Fruit fly (Drosophila melanogaster) whole organism, embryonic: Measurements from ENCODE around the gene dtn.

Experiments
- Antp ChIP-seq: fragments of 200-800 bp; sonication (Bioruptor generic); optimal IDR thresholded peaks from 3 replicates; lab custom pipeline; 2016; ENCODE audit warnings: missing biosample characterization, missing genetic modification characterization
- Awh ChIP-seq: fragments of 200-800 bp; sonication (Bioruptor generic); IDR thresholded peaks from 2 replicates; pipeline ENCODE4, ENCODE4 v1.3.6; 2022; ENCODE audit warnings: missing biosample characterization, missing genetic modification characterization
- CG10209 ChIP-seq: fragments of 200-800 bp; sonication (Bioruptor generic); optimal IDR thresholded peaks from 3 replicates; lab custom pipeline; 2017; ENCODE audit warnings: missing biosample characterization, mild to moderate bottlenecking, missing genetic modification characterization, missing genetic modification reagents
- CG1024 ChIP-seq: fragments of 200-800 bp; sonication (Bioruptor generic); IDR thresholded peaks from 2 replicates; pipeline ENCODE4 v1.3.6; 2022; ENCODE audit warnings: missing biosample characterization, missing genetic modification characterization
- CG10267 ChIP-seq: fragments of 200-800 bp; sonication (Bioruptor generic); optimal IDR thresholded peaks from 2 replicates; lab custom pipeline; 2018; ENCODE audit warnings: missing biosample characterization, mild to moderate bottlenecking, missing genetic modification characterization, moderate library complexity
- CG10366 ChIP-seq: fragments of 200-800 bp; sonication (Bioruptor generic); IDR thresholded peaks from 2 replicates; pipeline ENCODE4 v1.3.6; 2022; ENCODE audit warnings: missing biosample characterization, missing genetic modification characterization
- CG10431 ChIP-seq: fragments of 200-800 bp; sonication (Bioruptor generic); optimal IDR thresholded peaks from 3 replicates; lab custom pipeline; 2018; ENCODE audit warnings: missing biosample characterization, mild to moderate bottlenecking, missing genetic modification characterization
- CG12391 ChIP-seq: fragments of 200-800 bp; sonication (Bioruptor generic); optimal IDR thresholded peaks from 3 replicates; lab custom pipeline; 2018; ENCODE audit warnings: missing biosample characterization, mild to moderate bottlenecking, missing genetic modification characterization, moderate library complexity
- CG15514 ChIP-seq: fragments of 200-800 bp; sonication (Bioruptor generic); optimal IDR thresholded peaks from 3 replicates; lab custom pipeline; 2017; ENCODE audit warnings: missing biosample characterization, missing genetic modification characterization, mild to moderate bottlenecking, moderate library complexity, missing genetic modification reagents
- CG18262 ChIP-seq: fragments of 200-800 bp; optimal IDR thresholded peaks from 3 replicates; lab custom pipeline; 2019; ENCODE audit warnings: missing biosample characterization, mild to moderate bottlenecking, missing genetic modification characterization, moderate library complexity
- CG32532 ChIP-seq: fragments of 200-800 bp; sonication (Bioruptor generic); IDR thresholded peaks from 2 replicates; pipeline ENCODE4 v1.3.6; 2022; ENCODE audit warnings: missing biosample characterization, missing genetic modification characterization
- CG3281 ChIP-seq: fragments of 200-800 bp; sonication (Bioruptor generic); optimal IDR thresholded peaks from 3 replicates; lab custom pipeline; 2017; ENCODE audit warnings: missing biosample characterization, mild to moderate bottlenecking, missing genetic modification characterization
- CG33213 ChIP-seq: fragments of 200-800 bp; sonication (Bioruptor generic); optimal IDR thresholded peaks from 3 replicates; lab custom pipeline; 2016; ENCODE audit warnings: missing biosample characterization, missing genetic modification characterization
- CG34224 ChIP-seq: fragments of 200-800 bp; sonication (Bioruptor generic); IDR thresholded peaks from 3 replicates; pipeline ENCODE4 v1.3.6; 2022; ENCODE audit warnings: missing biosample characterization, missing genetic modification characterization; ENCODE audit not compliant: partially characterized antibody
- CG3838 ChIP-seq: fragments of 200-800 bp; sonication (Bioruptor generic); optimal IDR thresholded peaks from 3 replicates; lab custom pipeline; 2016; ENCODE audit warnings: missing biosample characterization, missing genetic modification characterization
- CG4854 ChIP-seq: fragments of 200-800 bp; sonication (Bioruptor generic); optimal IDR thresholded peaks from 2 replicates; lab custom pipeline; 2016; ENCODE audit warnings: missing biosample characterization, missing genetic modification characterization, inconsistent platforms
- CG6254 ChIP-seq: fragments of 200-800 bp; sonication (Bioruptor generic); optimal IDR thresholded peaks from 3 replicates; lab custom pipeline; 2017; ENCODE audit warnings: mild to moderate bottlenecking, missing biosample characterization, missing genetic modification reagents, missing genetic modification characterization
- CG8089 ChIP-seq: fragments of 200-800 bp; sonication (Bioruptor generic); optimal IDR thresholded peaks from 3 replicates; lab custom pipeline; 2016; ENCODE audit warnings: missing biosample characterization, missing genetic modification characterization
- CG8290 ChIP-seq, 3 experiments: fragments of 200-800 bp; sonication (Bioruptor generic); optimal IDR thresholded peaks; 2 replicates each; lab custom pipeline; 2016 to 2019; ENCODE audit warnings: missing biosample characterization in 3 of 3, missing genetic modification characterization in 3 of 3, mild to moderate bottlenecking in 2 of 3, moderate library complexity in 1 of 3
- CG8478 ChIP-seq: fragments of >200 bp; optimal IDR thresholded peaks from 2 replicates; lab custom pipeline; 2018
- CG8765 ChIP-seq: fragments of 200-800 bp; sonication (Bioruptor generic); IDR thresholded peaks from 2 replicates; pipeline ENCODE4 v1.3.6; 2022; ENCODE audit warnings: missing biosample characterization, missing genetic modification characterization
- CG8924 ChIP-seq: fragments of 200-800 bp; optimal IDR thresholded peaks from 3 replicates; lab custom pipeline; 2019; ENCODE audit warnings: missing biosample characterization, mild to moderate bottlenecking, missing genetic modification characterization, moderate library complexity
- CG9817 ChIP-seq: fragments of 200-800 bp; sonication (Bioruptor generic); optimal IDR thresholded peaks from 2 replicates; lab custom pipeline; 2018; ENCODE audit warnings: missing biosample characterization, mild to moderate bottlenecking, missing genetic modification characterization, moderate library complexity
- D ChIP-seq, 2 experiments: fragments of 200-800 bp in 1 of 2; fragments of >200 bp in 1 of 2; sonication (Bioruptor generic) in 1 of 2; optimal IDR thresholded peaks; 2 replicates in 1 of 2; 3 replicates in 1 of 2; lab custom pipeline; 2017; ENCODE audit warnings: mild to moderate bottlenecking in 1 of 2, missing biosample characterization in 1 of 2, missing genetic modification characterization in 1 of 2, missing genetic modification reagents in 1 of 2
- Gsc ChIP-seq: fragments of 200-800 bp; sonication (Bioruptor generic); IDR thresholded peaks from 2 replicates; pipeline ENCODE4 v1.3.6; 2022; ENCODE audit warnings: missing biosample characterization, missing genetic modification characterization
- MESR4 ChIP-seq: fragments of 200-800 bp; sonication (Bioruptor generic); optimal IDR thresholded peaks from 2 replicates; lab custom pipeline; 2018; ENCODE audit warnings: missing biosample characterization, mild to moderate bottlenecking, missing genetic modification characterization, moderate library complexity
- Meics ChIP-seq: fragments of 200-800 bp; sonication (Bioruptor generic); optimal IDR thresholded peaks from 2 replicates; lab custom pipeline; 2017; ENCODE audit warnings: missing biosample characterization, mild to moderate bottlenecking, missing genetic modification characterization
- Mrtf ChIP-seq: fragments of 200-800 bp; sonication (Bioruptor generic); IDR thresholded peaks from 3 replicates; pipeline ENCODE4 v1.3.6; 2022; ENCODE audit warnings: missing biosample characterization, missing genetic modification characterization
- NC2β ChIP-seq: fragments of 200-800 bp; sonication (Bioruptor generic); optimal IDR thresholded peaks from 2 replicates; lab custom pipeline; 2016; ENCODE audit warnings: missing biosample characterization, missing genetic modification characterization
- NfI ChIP-seq: fragments of 200-800 bp; sonication (Bioruptor generic); optimal IDR thresholded peaks from 3 replicates; lab custom pipeline; 2018; ENCODE audit warnings: missing biosample characterization, mild to moderate bottlenecking, missing genetic modification characterization, moderate library complexity
- Optix ChIP-seq: fragments of 200-800 bp; sonication (Bioruptor generic); IDR thresholded peaks from 3 replicates; pipeline ENCODE4 v1.3.6; 2022; ENCODE audit warnings: missing biosample characterization, missing genetic modification characterization
- Pdp1 ChIP-seq, 2 experiments: fragments of 200-800 bp; sonication (Bioruptor generic); optimal IDR thresholded peaks; 3 replicates each; lab custom pipeline; 2016; ENCODE audit warnings: missing biosample characterization in 2 of 2, missing genetic modification characterization in 2 of 2, mild to moderate bottlenecking in 1 of 2, moderate library complexity in 1 of 2
- abd-A ChIP-seq: fragments of 200-800 bp; sonication (Bioruptor generic); optimal IDR thresholded peaks from 3 replicates; lab custom pipeline; 2019; ENCODE audit warnings: missing biosample characterization, mild to moderate bottlenecking, missing genetic modification characterization, moderate library complexity
- amos ChIP-seq: fragments of 200-800 bp; sonication (Bioruptor generic); IDR thresholded peaks from 2 replicates; pipeline ENCODE4 v1.3.6; 2022; ENCODE audit warnings: missing biosample characterization, missing genetic modification characterization; ENCODE audit not compliant: partially characterized antibody
- bcd ChIP-seq: fragments of 200-800 bp; sonication (Bioruptor generic); optimal IDR thresholded peaks from 2 replicates; lab custom pipeline; 2017; ENCODE audit warnings: missing biosample characterization, mild to moderate bottlenecking, missing genetic modification characterization
- chif ChIP-seq, 2 experiments: fragments of 200-800 bp; sonication (Bioruptor generic); optimal IDR thresholded peaks; 3 replicates each; lab custom pipeline; 2016; ENCODE audit warnings: missing biosample characterization in 2 of 2, missing genetic modification characterization in 2 of 2
- chm ChIP-seq: fragments of 200-800 bp; sonication (Bioruptor generic); IDR thresholded peaks from 2 replicates; pipeline ENCODE4 v1.3.6; 2022; ENCODE audit warnings: missing biosample characterization, missing genetic modification characterization
- chn ChIP-seq: fragments of 200-800 bp; sonication (Bioruptor generic); optimal IDR thresholded peaks from 2 replicates; lab custom pipeline; 2016; ENCODE audit warnings: missing biosample characterization, missing genetic modification characterization
- fd64A ChIP-seq: fragments of 200-800 bp; sonication (Bioruptor generic); optimal IDR thresholded peaks from 3 replicates; lab custom pipeline; 2018; ENCODE audit warnings: missing biosample characterization, mild to moderate bottlenecking, missing genetic modification characterization
- gcm ChIP-seq: fragments of 200-800 bp; sonication (Bioruptor generic); optimal IDR thresholded peaks from 2 replicates; lab custom pipeline; 2019; ENCODE audit warnings: missing biosample characterization, mild to moderate bottlenecking, missing genetic modification characterization, moderate library complexity
- gfzf ChIP-seq: fragments of 200-800 bp; sonication (Bioruptor generic); optimal IDR thresholded peaks from 2 replicates; lab custom pipeline; 2016; ENCODE audit warnings: missing biosample characterization, mild to moderate bottlenecking, missing genetic modification characterization, moderate library complexity
- gsb-n ChIP-seq: fragments of 200-800 bp; sonication (Bioruptor generic); optimal IDR thresholded peaks from 3 replicates; lab custom pipeline; 2018; ENCODE audit warnings: missing biosample characterization, mild to moderate bottlenecking, missing genetic modification characterization
- lab ChIP-seq: fragments of 200-800 bp; sonication (Bioruptor generic); optimal IDR thresholded peaks from 3 replicates; lab custom pipeline; 2017; ENCODE audit warnings: missing biosample characterization, missing genetic modification characterization, mild to moderate bottlenecking, moderate library complexity, missing genetic modification reagents
- nerfin-1 ChIP-seq: fragments of 200-800 bp; sonication (Bioruptor generic); optimal IDR thresholded peaks from 3 replicates; lab custom pipeline; 2019; ENCODE audit warnings: missing biosample characterization, mild to moderate bottlenecking, missing genetic modification characterization, moderate library complexity
- psq ChIP-seq: fragments of 200-800 bp; sonication (Bioruptor generic); optimal IDR thresholded peaks from 2 replicates; lab custom pipeline; 2017; ENCODE audit warnings: missing biosample characterization, missing genetic modification characterization
- sob ChIP-seq: fragments of 200-800 bp; sonication (Bioruptor generic); IDR thresholded peaks from 2 replicates; pipeline ENCODE4 v1.3.6; 2022; ENCODE audit warnings: missing biosample characterization, missing genetic modification characterization
- sqz ChIP-seq: fragments of 200-800 bp; sonication (Bioruptor generic); optimal IDR thresholded peaks from 3 replicates; lab custom pipeline; 2018; ENCODE audit warnings: missing biosample characterization, mild to moderate bottlenecking, missing genetic modification characterization

Gene dtn

DNA sequence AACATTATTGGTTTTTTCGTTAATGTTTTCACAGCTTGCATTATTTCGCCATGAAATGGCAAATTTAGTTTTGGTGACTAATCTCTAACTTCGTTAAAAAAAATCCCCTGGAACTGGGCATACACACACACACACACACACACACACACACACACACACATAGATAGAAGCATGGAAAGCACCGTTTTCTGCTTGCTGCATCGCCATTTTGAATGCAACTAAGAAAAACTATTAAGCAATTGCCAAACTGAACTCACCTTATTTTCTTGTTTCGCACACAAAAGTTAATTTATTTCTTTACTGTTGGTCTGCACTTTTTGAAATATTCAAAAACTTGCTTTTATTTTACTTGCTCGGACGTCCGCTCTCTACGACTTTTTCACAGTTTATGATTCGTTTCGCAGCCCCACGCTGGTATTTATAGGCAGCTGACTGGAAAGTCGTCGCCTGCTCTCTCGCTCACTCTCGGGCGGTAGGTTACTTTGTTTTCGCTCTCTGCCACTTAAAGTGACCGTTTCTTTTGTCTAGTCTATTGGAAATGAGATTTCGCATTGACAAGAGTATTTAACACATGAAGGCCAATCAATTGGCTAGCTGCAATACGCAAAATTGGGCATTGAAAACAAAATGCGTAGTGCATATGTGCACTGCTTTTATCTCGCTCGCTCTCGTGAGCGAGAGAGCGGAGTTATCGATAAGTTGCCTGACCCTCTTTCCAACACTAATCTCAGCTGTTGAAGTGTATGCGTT is 53.6 kb downstream of the dtn start (continued):
- TF ChIP-seq abd-A, result peak; percentile 43
- TF ChIP-seq MESR4 (GFP tag; lab: Kevin White, UChicago), result peak; percentile 96
- peak; percentile 82 for TF ChIP-seq CG8478 (lab: Kevin White, UChicago)
- TF ChIP-seq CG8765 (GFP tag; lab: Robert Waterston, UW), result no peak
- TF ChIP-seq CG9817, result no peak
- no peak for TF ChIP-seq Gsc (GFP tag; lab: Robert Waterston, UW)
- TF ChIP-seq sqz (GFP tag; lab: Kevin White, UChicago), result peak; percentile 55
- TF ChIP-seq CG6254 (GFP tag; lab: Kevin White, UChicago), result no peak
- peak; percentile 1 for TF ChIP-seq chn (GFP tag; lab: Kevin White, UChicago)
- no peak for TF ChIP-seq D (optimal IDR thresholded peaks at IDR 0.05; lab: Kevin White, UChicago)
- no peak for TF ChIP-seq D (GFP tag; optimal IDR thresholded peaks at IDR 0.05; lab: Kevin White, UChicago)
- TF ChIP-seq CG8924, result peak; percentile 26
- TF ChIP-seq chm, result peak; percentile 57; the same call in 1 of the 2 replicates
- TF ChIP-seq fd64A (GFP tag; lab: Kevin White, UChicago), result no peak
- no peak for TF ChIP-seq CG18262 (tag; lab: Kevin White, UChicago)
- peak; percentile 10 for TF ChIP-seq CG3281
- no peak for TF ChIP-seq CG4854 (GFP tag; lab: Kevin White, UChicago)
- TF ChIP-seq Awh (GFP tag; lab: Robert Waterston, UW), result 0 out of 2 replicates have a peak, but pooled peaks have one; percentile 10
- peak; percentile 25 for TF ChIP-seq nerfin-1
- TF ChIP-seq NC2β, result peak; percentile 29
- TF ChIP-seq gcm, result peak; percentile 10
- peak; percentile 38 for TF ChIP-seq CG33213 (GFP tag; lab: Kevin White, UChicago)
- TF ChIP-seq sob (GFP tag; lab: Robert Waterston, UW), result 0 out of 2 replicates have a peak, but pooled peaks have one; percentile 22
- TF ChIP-seq CG10209 (GFP tag; lab: Kevin White, UChicago), result peak; percentile 21
- no peak for TF ChIP-seq CG8290 (GFP tag; optimal IDR thresholded peaks at IDR 0.05; lab: Kevin White, UChicago)
- TF ChIP-seq CG8290 (tag; optimal IDR thresholded peaks at IDR 0.05; lab: Kevin White, UChicago), result peak; percentile 34 to 47
- no peak for TF ChIP-seq Mrtf (GFP tag; lab: Robert Waterston, UW)
- TF ChIP-seq Optix (GFP tag; lab: Robert Waterston, UW), result no peak
- peak; percentile 26; the same call in 1 of the 2 replicates for TF ChIP-seq amos (GFP tag; lab: Robert Waterston, UW)
- TF ChIP-seq bcd, result peak; percentile 12
- TF ChIP-seq Antp (GFP tag; lab: Kevin White, UChicago), result no peak
- peak; percentile 89 for TF ChIP-seq gsb-n (tag; lab: Kevin White, UChicago)
- 0 out of 3 replicates have a peak, but pooled peaks have one; percentile 12 for TF ChIP-seq CG34224 (GFP tag; lab: Robert Waterston, UW)
- no peak for TF ChIP-seq CG10366 (GFP tag; lab: Robert Waterston, UW)
- peak in 1 of 2 experiments; percentile 18 for TF ChIP-seq Pdp1 (GFP tag; optimal IDR thresholded peaks at IDR 0.05; lab: Kevin White, UChicago)
- TF ChIP-seq CG32532 (GFP tag; lab: Robert Waterston, UW), result no peak
- TF ChIP-seq CG3838 (GFP tag; lab: Kevin White, UChicago), result no peak
- TF ChIP-seq gfzf (GFP tag; lab: Kevin White, UChicago), result peak; percentile 32
- TF ChIP-seq CG8089 (GFP tag; lab: Kevin White, UChicago), result no peak
- no peak for TF ChIP-seq psq
- TF ChIP-seq CG10431 (GFP tag; lab: Kevin White, UChicago), result no peak
- peak; percentile 6 for TF ChIP-seq CG12391 (tag; lab: Kevin White, UChicago)
- TF ChIP-seq NfI, result no peak
- TF ChIP-seq chif (GFP tag; optimal IDR thresholded peaks at IDR 0.05; lab: Kevin White, UChicago), result no peak
- peak; percentile 24; the same call in 1 of the 2 replicates for TF ChIP-seq CG1024 (GFP tag; lab: Robert Waterston, UW)
- peak; percentile 24 for TF ChIP-seq CG15514 (GFP tag; lab: Kevin White, UChicago)
- TF ChIP-seq Meics (GFP tag; lab: Kevin White, UChicago), result peak; percentile 32
- TF ChIP-seq CG10267, result peak; percentile 94
- peak; percentile 45 for TF ChIP-seq lab
